Worm (Caenorhabditis elegans): ENCODE measurements around the gene F53E4.2.

DNA sequence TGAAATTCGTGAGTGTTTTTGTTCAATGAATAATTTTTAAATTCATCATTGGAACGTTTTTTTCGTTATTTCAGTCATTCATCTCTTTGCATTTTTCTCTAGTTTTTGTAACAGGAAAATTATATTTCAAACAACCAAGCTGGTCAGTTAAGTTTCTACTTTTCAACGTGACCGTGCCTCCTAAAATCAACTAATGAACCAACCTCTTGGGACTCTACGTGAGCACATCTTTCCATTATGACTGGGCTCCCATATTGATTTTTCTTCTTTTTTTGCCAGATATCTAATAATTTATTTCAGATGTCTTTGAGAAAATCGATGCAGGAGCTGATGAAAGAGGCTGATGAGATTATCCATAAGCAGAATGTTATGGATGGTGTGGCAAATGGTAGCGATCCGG lies 28.7 kb upstream of the F53E4.2 start, which contains the start of gene C55A1.11:
- TF ChIP-seq him-1 (tag; optimal IDR thresholded peaks at IDR 0.05): no peak
- TF ChIP-seq dao-5 (tag; optimal IDR thresholded peaks at IDR 0.05): no peak
- no peak for TF ChIP-seq W03F9.2 (tag; optimal IDR thresholded peaks at IDR 0.05)
